Worm (Caenorhabditis elegans) whole organism, L3 larva: ENCODE results near the gene Y76B12C.8.

ENCODE experiments used
- R02D3.7 ChIP-seq: fragments of 150-350 bp; optimal IDR thresholded peaks from 2 replicates; lab custom pipeline; 2014; ENCODE audit warnings: missing biosample characterization, missing genetic modification characterization
- ZK546.5 ChIP-seq: sonication (generic microtip); optimal IDR thresholded peaks from 2 replicates; lab custom pipeline; 2017; ENCODE audit warnings: missing biosample characterization, missing genetic modification characterization
- aly-2 ChIP-seq: fragments of 150-350 bp; optimal IDR thresholded peaks from 2 replicates; lab custom pipeline; 2014; ENCODE audit warnings: missing biosample characterization, missing genetic modification characterization
- ama-1 ChIP-seq: fragments of 150-350 bp; optimal IDR thresholded peaks from 2 replicates; lab custom pipeline; 2018
- ceh-16 ChIP-seq: sonication (generic microtip); optimal IDR thresholded peaks from 2 replicates; lab custom pipeline; 2017; ENCODE audit warnings: missing biosample characterization, missing genetic modification characterization
- ceh-28 ChIP-seq: fragments of 150-350 bp; optimal IDR thresholded peaks from 2 replicates; lab custom pipeline; 2014; ENCODE audit warnings: missing biosample characterization, missing genetic modification reagents, missing genetic modification characterization
- ceh-82 ChIP-seq: fragments of 150-350 bp; optimal IDR thresholded peaks from 2 replicates; lab custom pipeline; 2014; ENCODE audit warnings: missing biosample characterization, missing genetic modification characterization
- ceh-9 ChIP-seq: sonication (generic microtip); optimal IDR thresholded peaks from 2 replicates; lab custom pipeline; 2018; ENCODE audit warnings: missing biosample characterization, missing genetic modification characterization
- daf-12 ChIP-seq: fragments of 150-350 bp; optimal IDR thresholded peaks from 2 replicates; lab custom pipeline; 2014; ENCODE audit warnings: missing biosample characterization, missing genetic modification reagents, missing genetic modification characterization
- egl-27 ChIP-seq: sonication (generic microtip); optimal IDR thresholded peaks from 4 replicates; lab custom pipeline; 2017; ENCODE audit warnings: missing biosample characterization, missing genetic modification reagents, missing genetic modification characterization
- egl-5 ChIP-seq: fragments of 150-350 bp; optimal IDR thresholded peaks from 2 replicates; lab custom pipeline; 2017; ENCODE audit warnings: missing biosample characterization, missing genetic modification reagents, missing genetic modification characterization, inconsistent platforms
- elt-1 ChIP-seq: fragments of 150-350 bp; optimal IDR thresholded peaks from 2 replicates; lab custom pipeline; 2014; ENCODE audit warnings: missing biosample characterization, missing genetic modification characterization
- elt-2 ChIP-seq: sonication (generic microtip); optimal IDR thresholded peaks from 2 replicates; lab custom pipeline; 2016; ENCODE audit warnings: missing genetic modification reagents, mild to moderate bottlenecking, missing genetic modification characterization, missing compliant biosample characterization
- elt-3 ChIP-seq, 3 experiments: fragments of 150-350 bp in 1 of 3; sonication (generic microtip) in 2 of 3; optimal IDR thresholded peaks; 2 replicates in 2 of 3; 4 replicates in 1 of 3; lab custom pipeline; 2014 to 2017; ENCODE audit warnings: missing biosample characterization in 3 of 3, missing genetic modification characterization in 3 of 3
- eor-1 ChIP-seq, 2 experiments: fragments of 150-350 bp; optimal IDR thresholded peaks; 2 replicates each; lab custom pipeline; 2014 to 2018; ENCODE audit warnings: missing biosample characterization in 2 of 2, missing genetic modification characterization in 2 of 2
- fkh-10 ChIP-seq: sonication (generic microtip); optimal IDR thresholded peaks from 2 replicates; lab custom pipeline; 2017; ENCODE audit warnings: missing biosample characterization, missing genetic modification reagents, missing genetic modification characterization
- fkh-2 ChIP-seq: fragments of 150-350 bp; optimal IDR thresholded peaks from 2 replicates; lab custom pipeline; 2014; ENCODE audit warnings: missing biosample characterization, missing genetic modification reagents, missing genetic modification characterization
- fos-1 ChIP-seq: fragments of 150-350 bp; optimal IDR thresholded peaks from 2 replicates; lab custom pipeline; 2014; ENCODE audit warnings: missing biosample characterization, missing genetic modification characterization
- hmg-11 ChIP-seq: sonication (generic microtip); optimal IDR thresholded peaks from 2 replicates; lab custom pipeline; 2016; ENCODE audit warnings: missing genetic modification characterization, missing compliant biosample characterization
- jun-1 ChIP-seq: fragments of 150-350 bp; optimal IDR thresholded peaks from 2 replicates; lab custom pipeline; 2014; ENCODE audit warnings: missing biosample characterization, missing genetic modification reagents, missing genetic modification characterization
- lin-15B ChIP-seq: fragments of 150-350 bp; optimal IDR thresholded peaks from 2 replicates; lab custom pipeline; 2014; ENCODE audit warnings: missing biosample characterization, missing genetic modification characterization
- lin-39 ChIP-seq: fragments of 150-350 bp; optimal IDR thresholded peaks from 2 replicates; lab custom pipeline; 2018; ENCODE audit warnings: missing biosample characterization, missing genetic modification reagents, missing genetic modification characterization
- lsy-12 ChIP-seq: sonication (generic microtip); optimal IDR thresholded peaks from 2 replicates; lab custom pipeline; 2016; ENCODE audit warnings: mild to moderate bottlenecking, missing genetic modification characterization, missing compliant biosample characterization
- mdl-1 ChIP-seq: fragments of 150-350 bp; optimal IDR thresholded peaks from 2 replicates; lab custom pipeline; 2014; ENCODE audit warnings: missing biosample characterization, missing genetic modification characterization
- mml-1 ChIP-seq: fragments of 150-350 bp; sonication (generic microtip); optimal IDR thresholded peaks from 3 replicates; lab custom pipeline; 2014; ENCODE audit warnings: missing biosample characterization, missing genetic modification characterization
- nhr-11 ChIP-seq: fragments of 150-350 bp; optimal IDR thresholded peaks from 2 replicates; lab custom pipeline; 2014; ENCODE audit warnings: missing biosample characterization, missing genetic modification characterization
- nhr-12 ChIP-seq: fragments of 150-350 bp; optimal IDR thresholded peaks from 2 replicates; lab custom pipeline; 2014; ENCODE audit warnings: missing biosample characterization, missing genetic modification characterization
- nhr-237 ChIP-seq: fragments of 150-350 bp; optimal IDR thresholded peaks from 2 replicates; lab custom pipeline; 2014; ENCODE audit warnings: missing biosample characterization, missing genetic modification characterization
- nhr-25 ChIP-seq: sonication (generic microtip); optimal IDR thresholded peaks from 2 replicates; lab custom pipeline; 2017; ENCODE audit warnings: missing biosample characterization, missing genetic modification characterization
- nhr-67 ChIP-seq: fragments of 150-350 bp; optimal IDR thresholded peaks from 2 replicates; lab custom pipeline; 2014; ENCODE audit warnings: missing biosample characterization, missing genetic modification characterization
- pqm-1 ChIP-seq: fragments of 150-350 bp; optimal IDR thresholded peaks from 2 replicates; lab custom pipeline; 2017; ENCODE audit warnings: missing biosample characterization, missing genetic modification characterization, inconsistent platforms
- skn-1 ChIP-seq: fragments of 150-350 bp; optimal IDR thresholded peaks from 2 replicates; lab custom pipeline; 2014; ENCODE audit warnings: missing biosample characterization, missing genetic modification characterization
- snpc-4 ChIP-seq: fragments of 150-350 bp; optimal IDR thresholded peaks from 2 replicates; lab custom pipeline; 2014; ENCODE audit warnings: missing biosample characterization, missing genetic modification characterization
- tbx-2 ChIP-seq: sonication (generic microtip); optimal IDR thresholded peaks from 2 replicates; lab custom pipeline; 2016; ENCODE audit warnings: mild to moderate bottlenecking, missing genetic modification characterization, missing compliant biosample characterization
- unc-39 ChIP-seq: sonication (generic microtip); optimal IDR thresholded peaks from 4 replicates; lab custom pipeline; 2017; ENCODE audit warnings: missing biosample characterization, missing genetic modification characterization
- unc-62 ChIP-seq: fragments of 150-350 bp; sonication (generic microtip); optimal IDR thresholded peaks from 4 replicates; lab custom pipeline; 2014; ENCODE audit warnings: missing biosample characterization, missing genetic modification reagents, missing genetic modification characterization
- zag-1 ChIP-seq: fragments of 150-350 bp; optimal IDR thresholded peaks from 2 replicates; lab custom pipeline; 2014; ENCODE audit warnings: missing biosample characterization, missing genetic modification characterization
- ztf-11 ChIP-seq: fragments of 150-350 bp; optimal IDR thresholded peaks from 2 replicates; lab custom pipeline; 2014; ENCODE audit warnings: missing biosample characterization, missing genetic modification characterization
- ztf-4 ChIP-seq: fragments of 150-350 bp; optimal IDR thresholded peaks from 2 replicates; lab custom pipeline; 2014; ENCODE audit warnings: missing biosample characterization, missing genetic modification characterization

The Y76B12C.8 gene

ce11 chrIV:1956411-1956810 lies 23.4 kb upstream of the Y76B12C.8 start, which contains the start of gene F52C12.6:
F52C12.6 (plus strand) TSS chrIV:1956711.
- TF ChIP-seq elt-2 (tag; lab: Kevin White, UChicago) (no peak), mdl-1 (tag; lab: Kevin White, UChicago) (no peak), R02D3.7 (tag; lab: Kevin White, UChicago) (no peak), aly-2 (tag; lab: Kevin White, UChicago) (no peak), ztf-4 (no peak), lin-15B (tag; lab: Kevin White, UChicago) (no peak), lin-39 (no peak), nhr-237 (tag; lab: Kevin White, UChicago) (no peak)
- TF ChIP-seq, all 47 proteins: peak for 0

- TF ChIP-seq egl-5: no peak
- no peak for TF ChIP-seq fkh-2 (tag; lab: Kevin White, UChicago)
- no peak for TF ChIP-seq pqm-1 (tag; lab: Kevin White, UChicago)
- no peak for TF ChIP-seq ZK546.5 (tag; lab: Kevin White, UChicago)
- TF ChIP-seq skn-1 (tag; lab: Kevin White, UChicago): no peak
- TF ChIP-seq ceh-9: no peak
- no peak for TF ChIP-seq unc-62
- TF ChIP-seq ztf-4: no peak
- TF ChIP-seq nhr-237 (tag; lab: Kevin White, UChicago): no peak
- no peak for TF ChIP-seq fkh-10 (GFP tag; lab: Kevin White, UChicago)
- no peak for TF ChIP-seq nhr-11
- TF ChIP-seq lsy-12 (tag; lab: Kevin White, UChicago): no peak
- no peak for TF ChIP-seq nhr-25 (tag; lab: Kevin White, UChicago)
- TF ChIP-seq lin-15B (tag; lab: Kevin White, UChicago): no peak
- TF ChIP-seq tbx-2 (tag; lab: Kevin White, UChicago): no peak
- TF ChIP-seq ceh-16 (tag; lab: Kevin White, UChicago): no peak
- no peak for TF ChIP-seq eor-1 (tag; optimal IDR thresholded peaks at IDR 0.05; lab: Kevin White, UChicago)
- TF ChIP-seq snpc-4 (tag; lab: Kevin White, UChicago): no peak
- TF ChIP-seq, all 47 proteins: peak for 0
Measured at ce11 chrIV:1959554-1959953, 20.2 kb upstream of the Y76B12C.8 start, which contains the start of gene tdpo-1. tdpo-1 (plus strand) TSS chrIV:1959854.

ce11 chrIV:1963247-1963646 lies 16.5 kb upstream of the Y76B12C.8 start, which contains the start of gene ulp-3:
ulp-3 (plus strand) TSS chrIV:1963634.
- TF ChIP-seq hmg-11 (tag; lab: Kevin White, UChicago) (no peak), mdl-1 (tag; lab: Kevin White, UChicago) (no peak), ZK546.5 (tag; lab: Kevin White, UChicago) (no peak), nhr-25 (tag; lab: Kevin White, UChicago) (no peak), lsy-12 (tag; lab: Kevin White, UChicago) (no peak), tbx-2 (tag; lab: Kevin White, UChicago) (no peak), elt-2 (tag; lab: Kevin White, UChicago) (no peak), fkh-2 (tag; lab: Kevin White, UChicago) (no peak), elt-1 (tag; lab: Kevin White, UChicago) (no peak), ceh-9 (no peak), R02D3.7 (tag; lab: Kevin White, UChicago) (no peak), elt-3 (tag; optimal IDR thresholded peaks at IDR 0.05; lab: Kevin White, UChicago) (no peak), skn-1 (tag; lab: Kevin White, UChicago) (no peak), nhr-12 (tag; lab: Kevin White, UChicago) (no peak), snpc-4 (tag; lab: Kevin White, UChicago) (no peak), egl-27 (no peak), lin-15B (tag; lab: Kevin White, UChicago) (no peak), ceh-16 (tag; lab: Kevin White, UChicago) (no peak), nhr-67 (tag; lab: Kevin White, UChicago) (no peak)

- TF ChIP-seq tbx-2 (tag; lab: Kevin White, UChicago) (no peak), lsy-12 (tag; lab: Kevin White, UChicago) (no peak), daf-12 (tag; lab: Kevin White, UChicago) (no peak), unc-39 (tag; lab: Kevin White, UChicago) (no peak), mml-1 (no peak), lin-39 (no peak), pqm-1 (tag; lab: Kevin White, UChicago) (no peak), ceh-9 (no peak), elt-1 (tag; lab: Kevin White, UChicago) (no peak), R02D3.7 (tag; lab: Kevin White, UChicago) (no peak), zag-1 (tag; lab: Kevin White, UChicago) (no peak), ztf-11 (no peak), ceh-82 (no peak), lin-15B (tag; lab: Kevin White, UChicago) (no peak), ama-1 (lab: Kevin White, UChicago) (no peak), ceh-16 (tag; lab: Kevin White, UChicago) (no peak), jun-1 (tag; lab: Kevin White, UChicago) (no peak), fos-1 (no peak), ceh-28 (tag; lab: Kevin White, UChicago) (no peak), nhr-11 (no peak)
- TF ChIP-seq, all 47 proteins: peak for 0
Measured at ce11 chrIV:1964057-1964456, 15.7 kb upstream of the Y76B12C.8 start.
